Worm (Caenorhabditis elegans): ENCODE results near the gene fmil-1.

Gene fmil-1

ce11 chrIV:3636528-3637129 lies 31.9 kb downstream of the fmil-1 start, which contains the start of gene madf-9:
TSS of gene madf-9 (plus strand) at chrIV:3637079.
- TF ChIP-seq hnd-1 (tag; optimal IDR thresholded peaks at IDR 0.05) (no peak), tbx-11 (GFP tag; IDR thresholded peaks at IDR 0.05) (0 out of 2 replicates have a peak, but pooled peaks have one; percentile 21), F13C5.2 (tag; optimal IDR thresholded peaks at IDR 0.05) (peak; percentile 30)

- TF ChIP-seq aly-1 (tag; optimal IDR thresholded peaks at IDR 0.05): no peak
- TF ChIP-seq hmbx-1 (tag; optimal IDR thresholded peaks at IDR 0.05): no peak
- no peak for TF ChIP-seq ceh-13 (GFP tag; optimal IDR thresholded peaks at IDR 0.05)
- TF ChIP-seq F13C5.2 (tag; optimal IDR thresholded peaks at IDR 0.05): no peak
- no peak for TF ChIP-seq pes-1 (GFP tag; IDR thresholded peaks at IDR 0.05)
- no peak for TF ChIP-seq ets-7 (tag; optimal IDR thresholded peaks at IDR 0.05)
- TF ChIP-seq ceh-36 (tag; optimal IDR thresholded peaks at IDR 0.05): no peak
- TF ChIP-seq tra-4 (tag; optimal IDR thresholded peaks at IDR 0.05): no peak
- no peak for TF ChIP-seq B0310.2 (tag; optimal IDR thresholded peaks at IDR 0.05)
- TF ChIP-seq ama-1 (optimal IDR thresholded peaks at IDR 0.05): no peak
- TF ChIP-seq flt-1 (GFP tag; IDR thresholded peaks at IDR 0.05): no peak
- no peak for TF ChIP-seq hmg-4 (GFP tag; optimal IDR thresholded peaks at IDR 0.05)
- no peak for TF ChIP-seq sea-1 (GFP tag; conservative IDR thresholded peaks at IDR 0.05)
- TF ChIP-seq scrt-1 (GFP tag; IDR thresholded peaks at IDR 0.05): no peak
- no peak for TF ChIP-seq tbx-37 (GFP tag; conservative IDR thresholded peaks at IDR 0.05)
- no peak for TF ChIP-seq hnd-1 (tag; optimal IDR thresholded peaks at IDR 0.05)
- no peak for TF ChIP-seq tbx-11 (GFP tag; IDR thresholded peaks at IDR 0.05)
Measured at ce11 chrIV:3633254-3633653, 35.2 kb downstream of the fmil-1 start, which contains the start of gene ZC416.2. TSS of gene ZC416.2 (plus strand) at chrIV:3633619.

ce11 chrIV:3632475-3632874 lies 36.0 kb downstream of the fmil-1 start:
- no peak for TF ChIP-seq F13C5.2 (tag; optimal IDR thresholded peaks at IDR 0.05)
- no peak for TF ChIP-seq hmbx-1 (tag; optimal IDR thresholded peaks at IDR 0.05)
- TF ChIP-seq ceh-13 (GFP tag; optimal IDR thresholded peaks at IDR 0.05): no peak
- no peak for TF ChIP-seq aly-1 (tag; optimal IDR thresholded peaks at IDR 0.05)
- no peak for TF ChIP-seq ceh-36 (tag; optimal IDR thresholded peaks at IDR 0.05)
- no peak for TF ChIP-seq tbx-11 (GFP tag; IDR thresholded peaks at IDR 0.05)
- TF ChIP-seq pes-1 (GFP tag; IDR thresholded peaks at IDR 0.05): no peak
- TF ChIP-seq hmg-4 (GFP tag; optimal IDR thresholded peaks at IDR 0.05): no peak
- TF ChIP-seq flt-1 (GFP tag; IDR thresholded peaks at IDR 0.05): no peak
- no peak for TF ChIP-seq tbx-37 (GFP tag; conservative IDR thresholded peaks at IDR 0.05)
- no peak for TF ChIP-seq tra-4 (tag; optimal IDR thresholded peaks at IDR 0.05)
- TF ChIP-seq ets-7 (tag; optimal IDR thresholded peaks at IDR 0.05): no peak
- no peak for TF ChIP-seq scrt-1 (GFP tag; IDR thresholded peaks at IDR 0.05)
- no peak for TF ChIP-seq B0310.2 (tag; optimal IDR thresholded peaks at IDR 0.05)
- TF ChIP-seq sea-1 (GFP tag; conservative IDR thresholded peaks at IDR 0.05): no peak

ce11 chrIV:3628896-3629641 lies 39.4 kb downstream of the fmil-1 start:
- no peak for TF ChIP-seq tra-4 (tag; optimal IDR thresholded peaks at IDR 0.05)
- TF ChIP-seq ceh-13 (GFP tag; optimal IDR thresholded peaks at IDR 0.05): no peak
- no peak for TF ChIP-seq tbx-37 (GFP tag; conservative IDR thresholded peaks at IDR 0.05)
- no peak for TF ChIP-seq hmbx-1 (tag; optimal IDR thresholded peaks at IDR 0.05)
- no peak for TF ChIP-seq F13C5.2 (tag; optimal IDR thresholded peaks at IDR 0.05)
- TF ChIP-seq scrt-1 (GFP tag; IDR thresholded peaks at IDR 0.05): no peak
- TF ChIP-seq flt-1 (GFP tag; IDR thresholded peaks at IDR 0.05): no peak
- no peak for TF ChIP-seq hmg-4 (GFP tag; optimal IDR thresholded peaks at IDR 0.05)
- no peak for TF ChIP-seq tbx-11 (GFP tag; IDR thresholded peaks at IDR 0.05)
- no peak for TF ChIP-seq ets-7 (tag; optimal IDR thresholded peaks at IDR 0.05)
- no peak for TF ChIP-seq hnd-1 (tag; optimal IDR thresholded peaks at IDR 0.05)
- no peak for TF ChIP-seq pes-1 (GFP tag; IDR thresholded peaks at IDR 0.05)
- no peak for TF ChIP-seq ceh-36 (tag; optimal IDR thresholded peaks at IDR 0.05)
- no peak for TF ChIP-seq B0310.2 (tag; optimal IDR thresholded peaks at IDR 0.05)
- no peak for TF ChIP-seq aly-1 (tag; optimal IDR thresholded peaks at IDR 0.05)

DNA sequence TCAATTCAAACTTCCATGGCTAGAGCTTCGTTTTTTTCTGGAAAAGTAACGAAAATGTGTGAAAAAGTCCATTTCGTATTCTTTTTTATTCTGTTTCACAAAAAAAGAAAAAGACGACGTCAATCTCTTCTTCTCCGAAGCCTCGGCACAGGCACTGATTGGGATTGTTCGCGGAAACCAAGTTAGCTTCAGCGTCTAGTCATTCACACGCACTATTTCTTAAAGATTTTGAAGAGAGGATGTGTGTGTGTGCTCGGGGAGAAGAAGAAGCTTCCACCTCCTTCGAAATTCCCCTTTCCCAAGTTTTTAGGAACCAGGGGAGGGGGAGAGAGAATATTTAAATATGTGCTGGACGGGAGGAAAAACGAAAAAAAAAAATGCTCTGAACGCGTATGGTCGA lies 42.1 kb downstream of the fmil-1 start:
- TF ChIP-seq ceh-13 (GFP tag; optimal IDR thresholded peaks at IDR 0.05) (no peak), tra-4 (tag; optimal IDR thresholded peaks at IDR 0.05) (no peak), ceh-36 (tag; optimal IDR thresholded peaks at IDR 0.05) (no peak)

DNA sequence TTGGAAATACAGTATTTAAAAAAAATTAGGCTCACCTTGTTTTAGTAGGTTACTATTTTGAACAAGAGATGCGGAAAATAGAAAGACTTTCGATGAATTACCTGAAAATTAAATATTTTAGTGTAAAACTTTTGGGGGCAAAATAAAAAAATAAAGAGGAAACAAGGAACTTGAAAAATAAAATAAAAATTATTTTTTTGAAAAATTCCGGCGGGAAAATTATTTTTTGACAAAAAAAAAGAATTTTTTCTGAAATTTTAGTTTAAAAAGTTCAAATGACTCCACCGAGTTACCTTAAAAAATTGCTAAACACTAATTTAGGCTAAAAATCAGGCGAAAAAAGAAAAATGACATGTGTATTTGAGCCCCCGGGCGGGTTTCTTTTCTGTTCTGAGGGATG lies 43.9 kb downstream of the fmil-1 start, which contains the start of the genes cha-1 and unc-17:
TSS of gene cha-1 (minus strand) at position 101 of the 400 bp plus-strand sequence.
TSS of gene unc-17 (minus strand) at position 103 of the 400 bp plus-strand sequence.
- no peak for TF ChIP-seq tbx-11 (GFP tag; IDR thresholded peaks at IDR 0.05)
- TF ChIP-seq ceh-13 (GFP tag; optimal IDR thresholded peaks at IDR 0.05): no peak

ce11 chrIV:3621805-3622355 lies 46.6 kb downstream of the fmil-1 start:
- TF ChIP-seq tbx-37 (GFP tag; conservative IDR thresholded peaks at IDR 0.05) (no peak), aly-1 (tag; optimal IDR thresholded peaks at IDR 0.05) (no peak)

- TF ChIP-seq scrt-1 (GFP tag; IDR thresholded peaks at IDR 0.05) (no peak), hnd-1 (tag; optimal IDR thresholded peaks at IDR 0.05) (no peak), ceh-36 (tag; optimal IDR thresholded peaks at IDR 0.05) (no peak), hmbx-1 (tag; optimal IDR thresholded peaks at IDR 0.05) (no peak), F13C5.2 (tag; optimal IDR thresholded peaks at IDR 0.05) (no peak), sea-1 (GFP tag; conservative IDR thresholded peaks at IDR 0.05) (no peak), B0310.2 (tag; optimal IDR thresholded peaks at IDR 0.05) (no peak), flt-1 (GFP tag; IDR thresholded peaks at IDR 0.05) (no peak), pes-1 (GFP tag; IDR thresholded peaks at IDR 0.05) (no peak), tbx-11 (GFP tag; IDR thresholded peaks at IDR 0.05) (no peak), ets-7 (tag; optimal IDR thresholded peaks at IDR 0.05) (no peak)
Measured at ce11 chrIV:3618719-3619118, 49.8 kb downstream of the fmil-1 start.

All from whole organism, early embryonic.